Worm (Caenorhabditis elegans) whole organism, L4 larva: Measurements from ENCODE around the gene C12D8.21.

Experiments used
- aly-2 ChIP-seq: sonication (generic microtip); optimal IDR thresholded peaks from 2 replicates; lab custom pipeline; 2018; ENCODE audit warnings: missing biosample characterization, missing genetic modification characterization
- cey-2 ChIP-seq: sonication (generic microtip); optimal IDR thresholded peaks from 3 replicates; lab custom pipeline; 2017; ENCODE audit warnings: missing genetic modification characterization, mild to moderate bottlenecking, missing compliant biosample characterization, antibody characterized with exemption, borderline replicate concordance; ENCODE audit not compliant: insufficient read depth
- lin-13 ChIP-seq: fragments of 150-350 bp; optimal IDR thresholded peaks from 2 replicates; lab custom pipeline; 2014; ENCODE audit warnings: missing biosample characterization, missing genetic modification reagents, missing genetic modification characterization
- lin-39 ChIP-seq: fragments of 150-350 bp; optimal IDR thresholded peaks from 2 replicates; lab custom pipeline; 2014; ENCODE audit warnings: missing biosample characterization, missing genetic modification reagents, missing genetic modification characterization
- mdl-1 ChIP-seq, 2 experiments: fragments of 150-350 bp in 1 of 2; sonication (generic microtip) in 1 of 2; optimal IDR thresholded peaks; 2 replicates each; lab custom pipeline; 2014 to 2017; ENCODE audit warnings: missing biosample characterization in 2 of 2, missing genetic modification characterization in 2 of 2
- nhr-10 ChIP-seq: fragments of 150-350 bp; optimal IDR thresholded peaks from 2 replicates; lab custom pipeline; 2014; ENCODE audit warnings: missing biosample characterization, missing genetic modification characterization
- nhr-237 ChIP-seq: sonication (generic microtip); optimal IDR thresholded peaks from 2 replicates; lab custom pipeline; 2017; ENCODE audit warnings: missing biosample characterization, missing genetic modification characterization
- unc-39 ChIP-seq: sonication (generic microtip); optimal IDR thresholded peaks from 2 replicates; lab custom pipeline; 2017; ENCODE audit warnings: missing biosample characterization, missing genetic modification characterization

- no peak for TF ChIP-seq nhr-10
- no peak for TF ChIP-seq nhr-237
- no peak for TF ChIP-seq aly-2 (tag; lab: Kevin White, UChicago)
- no peak for TF ChIP-seq cey-2 (tag; lab: Kevin White, UChicago)
- TF ChIP-seq lin-13 (GFP tag; lab: Kevin White, UChicago): no peak
- no peak for TF ChIP-seq mdl-1 (tag; optimal IDR thresholded peaks at IDR 0.05; lab: Kevin White, UChicago)
- TF ChIP-seq unc-39 (tag; lab: Kevin White, UChicago): no peak
- no peak for TF ChIP-seq lin-39
Observed at ce11 chrV:10275619-10276018, 34.6 kb upstream of the C12D8.21 start, which contains the start of gene Y22F5A.11.
